Worm (Caenorhabditis elegans): ENCODE measurements around the gene mans-2.

DNA sequence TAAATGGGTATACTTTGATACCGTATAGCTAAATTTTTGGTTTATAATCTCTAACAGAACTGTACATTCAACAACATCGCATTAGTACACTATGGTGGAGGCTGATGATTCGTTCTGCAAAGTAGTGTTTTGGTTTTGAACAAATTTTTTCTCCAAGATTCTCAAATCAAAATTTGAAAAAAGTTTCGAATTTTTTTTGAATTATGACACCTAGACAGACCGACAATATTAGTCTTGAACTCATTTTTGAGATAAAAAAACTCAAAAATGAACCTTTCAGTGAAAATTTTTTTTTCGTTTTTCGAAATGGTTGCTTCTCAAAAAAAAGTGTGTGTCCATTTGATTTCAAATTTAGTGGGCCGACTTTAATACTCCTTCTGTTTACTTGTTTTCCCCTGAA is 39.9 kb downstream of the mans-2 start:
- TF ChIP-seq fos-1 (tag; optimal IDR thresholded peaks at IDR 0.05) (no peak), lin-39 (tag; optimal IDR thresholded peaks at IDR 0.05) (no peak), lin-15B (tag; optimal IDR thresholded peaks at IDR 0.05) (no peak), ces-1 (GFP tag; optimal IDR thresholded peaks at IDR 0.05) (no peak), madf-5 (GFP tag; IDR thresholded peaks at IDR 0.05) (no peak), hif-1 (tag; optimal IDR thresholded peaks at IDR 0.05) (no peak)

Measured in whole organism, L4 larva.